Fruit fly (Drosophila melanogaster) whole organism, embryonic: ENCODE data around the gene Nagk.

ENCODE experiments used
- CG10147 ChIP-seq: fragments of 200-800 bp; sonication (Bioruptor generic); optimal IDR thresholded peaks from 2 replicates; lab custom pipeline; 2019; ENCODE audit warnings: missing biosample characterization, mild to moderate bottlenecking, missing genetic modification characterization, moderate library complexity
- CG10654 ChIP-seq: fragments of 200-800 bp; sonication (Bioruptor generic); optimal IDR thresholded peaks from 2 replicates; lab custom pipeline; 2016; ENCODE audit warnings: missing biosample characterization, missing genetic modification characterization
- CG11398 ChIP-seq: fragments of 200-800 bp; sonication (Bioruptor generic); optimal IDR thresholded peaks from 2 replicates; lab custom pipeline; 2016; ENCODE audit warnings: missing biosample characterization, missing genetic modification characterization
- CG12155 ChIP-seq: fragments of 200-800 bp; sonication (Bioruptor generic); optimal IDR thresholded peaks from 3 replicates; lab custom pipeline; 2016; ENCODE audit warnings: missing biosample characterization, missing genetic modification characterization
- CG12769 ChIP-seq: fragments of 200-800 bp; sonication (Bioruptor generic); optimal IDR thresholded peaks from 2 replicates; lab custom pipeline; 2019; ENCODE audit warnings: missing biosample characterization, mild to moderate bottlenecking, missing genetic modification characterization, moderate library complexity
- CG13424 ChIP-seq: fragments of 200-800 bp; sonication (Bioruptor generic); optimal IDR thresholded peaks from 2 replicates; lab custom pipeline; 2019; ENCODE audit warnings: missing biosample characterization, mild to moderate bottlenecking, missing genetic modification characterization, moderate library complexity
- CG15269 ChIP-seq: fragments of 200-800 bp; sonication (Bioruptor generic); optimal IDR thresholded peaks from 2 replicates; lab custom pipeline; 2018; ENCODE audit warnings: missing biosample characterization, mild to moderate bottlenecking, missing genetic modification characterization, moderate library complexity
- CG1529 ChIP-seq: fragments of 200-800 bp; sonication (Bioruptor generic); optimal IDR thresholded peaks from 3 replicates; lab custom pipeline; 2018; ENCODE audit warnings: missing biosample characterization, missing genetic modification characterization
- CG15514 ChIP-seq: fragments of 200-800 bp; sonication (Bioruptor generic); optimal IDR thresholded peaks from 3 replicates; lab custom pipeline; 2017; ENCODE audit warnings: missing biosample characterization, missing genetic modification characterization, mild to moderate bottlenecking, moderate library complexity, missing genetic modification reagents
- CG15601 ChIP-seq: fragments of 200-800 bp; sonication (Bioruptor generic); optimal IDR thresholded peaks from 3 replicates; lab custom pipeline; 2019; ENCODE audit warnings: missing biosample characterization, mild to moderate bottlenecking, missing genetic modification characterization, moderate library complexity
- CG17385 ChIP-seq: fragments of 200-800 bp; sonication (Bioruptor generic); optimal IDR thresholded peaks from 3 replicates; lab custom pipeline; 2018; ENCODE audit warnings: missing biosample characterization, mild to moderate bottlenecking, missing genetic modification characterization
- CG18262 ChIP-seq: fragments of 200-800 bp; optimal IDR thresholded peaks from 3 replicates; lab custom pipeline; 2019; ENCODE audit warnings: missing biosample characterization, mild to moderate bottlenecking, missing genetic modification characterization, moderate library complexity
- CG18619 ChIP-seq: fragments of 200-800 bp; sonication (Bioruptor generic); optimal IDR thresholded peaks from 3 replicates; lab custom pipeline; 2017; ENCODE audit warnings: missing biosample characterization, mild to moderate bottlenecking, missing genetic modification characterization
- CG2202 ChIP-seq: fragments of 200-800 bp; sonication (Bioruptor generic); optimal IDR thresholded peaks from 2 replicates; lab custom pipeline; 2018; ENCODE audit warnings: missing biosample characterization, mild to moderate bottlenecking, missing genetic modification characterization
- CG2889 ChIP-seq: fragments of 200-800 bp; sonication (Bioruptor generic); IDR thresholded peaks from 3 replicates; pipeline ENCODE4 v1.3.6; 2022; ENCODE audit warnings: missing biosample characterization, missing genetic modification characterization
- CG34422 ChIP-seq: fragments of 200-800 bp; sonication (Bioruptor generic); IDR thresholded peaks from 3 replicates; pipeline ENCODE4 v1.3.6; 2022; ENCODE audit warnings: missing biosample characterization, missing genetic modification characterization
- CG42726 ChIP-seq: fragments of 200-800 bp; sonication (Bioruptor generic); IDR thresholded peaks from 2 replicates; pipeline ENCODE4 v1.3.6; 2022; ENCODE audit warnings: missing biosample characterization, missing genetic modification characterization; ENCODE audit not compliant: partially characterized antibody
- CG4730 ChIP-seq: fragments of 200-800 bp; sonication (Bioruptor generic); IDR thresholded peaks from 2 replicates; pipeline ENCODE4 v1.3.6; 2022; ENCODE audit warnings: missing biosample characterization, missing genetic modification characterization
- CG4854 ChIP-seq: fragments of 200-800 bp; sonication (Bioruptor generic); optimal IDR thresholded peaks from 2 replicates; lab custom pipeline; 2016; ENCODE audit warnings: missing biosample characterization, missing genetic modification characterization, inconsistent platforms
- CG8290 ChIP-seq, 3 experiments: fragments of 200-800 bp; sonication (Bioruptor generic); optimal IDR thresholded peaks; 2 replicates each; lab custom pipeline; 2016 to 2019; ENCODE audit warnings: missing biosample characterization in 3 of 3, missing genetic modification characterization in 3 of 3, mild to moderate bottlenecking in 2 of 3, moderate library complexity in 1 of 3
- CG8765 ChIP-seq: fragments of 200-800 bp; sonication (Bioruptor generic); IDR thresholded peaks from 2 replicates; pipeline ENCODE4 v1.3.6; 2022; ENCODE audit warnings: missing biosample characterization, missing genetic modification characterization
- D ChIP-seq, 2 experiments: fragments of 200-800 bp in 1 of 2; fragments of >200 bp in 1 of 2; sonication (Bioruptor generic) in 1 of 2; optimal IDR thresholded peaks; 2 replicates in 1 of 2; 3 replicates in 1 of 2; lab custom pipeline; 2017; ENCODE audit warnings: mild to moderate bottlenecking in 1 of 2, missing biosample characterization in 1 of 2, missing genetic modification characterization in 1 of 2, missing genetic modification reagents in 1 of 2
- Eip74EF ChIP-seq, 2 experiments: fragments of 200-800 bp in 1 of 2; fragments of >200 bp in 1 of 2; sonication (Bioruptor generic) in 1 of 2; optimal IDR thresholded peaks; 2 replicates each; lab custom pipeline; 2017 to 2019; ENCODE audit warnings: missing biosample characterization in 2 of 2, missing genetic modification characterization in 2 of 2, mild to moderate bottlenecking in 1 of 2, moderate library complexity in 1 of 2
- HmgZ ChIP-seq: fragments of 200-800 bp; sonication (Bioruptor generic); optimal IDR thresholded peaks from 2 replicates; lab custom pipeline; 2018; ENCODE audit warnings: missing biosample characterization, mild to moderate bottlenecking, missing genetic modification characterization
- Kr ChIP-seq: fragments of 200-800 bp; sonication (Bioruptor generic); optimal IDR thresholded peaks from 2 replicates; lab custom pipeline; 2017; ENCODE audit warnings: missing biosample characterization, mild to moderate bottlenecking, missing genetic modification characterization
- Nf-YC ChIP-seq: fragments of 200-800 bp; optimal IDR thresholded peaks from 3 replicates; lab custom pipeline; 2019; ENCODE audit warnings: missing biosample characterization, mild to moderate bottlenecking, missing genetic modification characterization, moderate library complexity
- Rx ChIP-seq: fragments of 200-800 bp; sonication (Bioruptor generic); IDR thresholded peaks from 2 replicates; pipeline ENCODE4 v1.3.6; 2022; ENCODE audit warnings: missing biosample characterization, missing genetic modification characterization
- Sox100B ChIP-seq: fragments of 200-800 bp; sonication (Bioruptor generic); optimal IDR thresholded peaks from 3 replicates; lab custom pipeline; 2018; ENCODE audit warnings: missing biosample characterization, mild to moderate bottlenecking, missing genetic modification characterization
- ato ChIP-seq: fragments of 200-800 bp; sonication (Bioruptor generic); IDR thresholded peaks from 2 replicates; pipeline ENCODE4 v1.3.6; 2022; ENCODE audit warnings: missing biosample characterization, missing genetic modification characterization; ENCODE audit not compliant: partially characterized antibody
- br ChIP-seq: fragments of >200 bp; optimal IDR thresholded peaks from 2 replicates; lab custom pipeline; 2017
- btn ChIP-seq: fragments of 200-800 bp; sonication (Bioruptor generic); optimal IDR thresholded peaks from 2 replicates; lab custom pipeline; 2016; ENCODE audit warnings: missing biosample characterization, missing genetic modification characterization
- caup ChIP-seq: fragments of 200-800 bp; sonication (Bioruptor generic); optimal IDR thresholded peaks from 3 replicates; lab custom pipeline; 2017; ENCODE audit warnings: missing biosample characterization, mild to moderate bottlenecking, missing genetic modification characterization, moderate library complexity; ENCODE audit not compliant: severe bottlenecking
- crp ChIP-seq, 2 experiments: fragments of 200-800 bp; sonication (Bioruptor generic); optimal IDR thresholded peaks; 2 replicates in 1 of 2; 3 replicates in 1 of 2; lab custom pipeline; 2017; ENCODE audit warnings: missing biosample characterization in 2 of 2, missing genetic modification characterization in 2 of 2, mild to moderate bottlenecking in 1 of 2, moderate library complexity in 1 of 2
- dmrt11E ChIP-seq: fragments of 200-800 bp; sonication (Bioruptor generic); optimal IDR thresholded peaks from 3 replicates; lab custom pipeline; 2018; ENCODE audit warnings: missing biosample characterization, mild to moderate bottlenecking, missing genetic modification characterization, moderate library complexity
- ems ChIP-seq: fragments of 200-800 bp; sonication (Bioruptor generic); optimal IDR thresholded peaks from 3 replicates; lab custom pipeline; 2016; ENCODE audit warnings: missing biosample characterization, missing genetic modification characterization
- fd3F ChIP-seq: fragments of 200-800 bp; sonication (Bioruptor generic); optimal IDR thresholded peaks from 2 replicates; lab custom pipeline; 2018; ENCODE audit warnings: missing biosample characterization, mild to moderate bottlenecking, missing genetic modification characterization, moderate library complexity
- kni ChIP-seq: fragments of 200-800 bp; sonication (Bioruptor generic); optimal IDR thresholded peaks from 3 replicates; lab custom pipeline; 2017; ENCODE audit warnings: mild to moderate bottlenecking, missing biosample characterization, missing genetic modification reagents, missing genetic modification characterization
- nom ChIP-seq: fragments of 200-800 bp; sonication (Bioruptor generic); optimal IDR thresholded peaks from 2 replicates; lab custom pipeline; 2017; ENCODE audit warnings: missing biosample characterization, missing genetic modification characterization, mild to moderate bottlenecking, moderate library complexity, missing genetic modification reagents
- p53 ChIP-seq: fragments of 200-800 bp; sonication (Bioruptor generic); optimal IDR thresholded peaks from 2 replicates; lab custom pipeline; 2016; ENCODE audit warnings: missing biosample characterization, missing genetic modification characterization
- sim ChIP-seq: fragments of 200-800 bp; sonication (Bioruptor generic); IDR thresholded peaks from 2 replicates; pipeline ENCODE4 v1.3.6; 2022; ENCODE audit warnings: missing biosample characterization, missing genetic modification characterization
- slou ChIP-seq: fragments of 200-800 bp; sonication (Bioruptor generic); optimal IDR thresholded peaks from 3 replicates; lab custom pipeline; 2016; ENCODE audit warnings: missing biosample characterization, missing genetic modification characterization
- so ChIP-seq: fragments of 200-800 bp; sonication (Bioruptor generic); IDR thresholded peaks from 3 replicates; pipeline ENCODE4 v1.3.6; 2022; ENCODE audit warnings: missing biosample characterization, missing genetic modification characterization
- sqz ChIP-seq: fragments of 200-800 bp; sonication (Bioruptor generic); optimal IDR thresholded peaks from 3 replicates; lab custom pipeline; 2018; ENCODE audit warnings: missing biosample characterization, mild to moderate bottlenecking, missing genetic modification characterization
- tap ChIP-seq: fragments of 200-800 bp; optimal IDR thresholded peaks from 3 replicates; lab custom pipeline; 2019; ENCODE audit warnings: missing biosample characterization, mild to moderate bottlenecking, missing genetic modification characterization, moderate library complexity
- unc-4 ChIP-seq: fragments of 200-800 bp; sonication (Bioruptor generic); IDR thresholded peaks from 2 replicates; pipeline ENCODE4 v1.3.6; 2022; ENCODE audit warnings: missing biosample characterization, missing genetic modification characterization; ENCODE audit not compliant: partially characterized antibody
- z ChIP-seq: fragments of 200-800 bp; sonication (Bioruptor generic); IDR thresholded peaks from 3 replicates; pipeline ENCODE4 v1.3.6; 2022; ENCODE audit warnings: missing biosample characterization, missing genetic modification characterization

Gene Nagk

DNA sequence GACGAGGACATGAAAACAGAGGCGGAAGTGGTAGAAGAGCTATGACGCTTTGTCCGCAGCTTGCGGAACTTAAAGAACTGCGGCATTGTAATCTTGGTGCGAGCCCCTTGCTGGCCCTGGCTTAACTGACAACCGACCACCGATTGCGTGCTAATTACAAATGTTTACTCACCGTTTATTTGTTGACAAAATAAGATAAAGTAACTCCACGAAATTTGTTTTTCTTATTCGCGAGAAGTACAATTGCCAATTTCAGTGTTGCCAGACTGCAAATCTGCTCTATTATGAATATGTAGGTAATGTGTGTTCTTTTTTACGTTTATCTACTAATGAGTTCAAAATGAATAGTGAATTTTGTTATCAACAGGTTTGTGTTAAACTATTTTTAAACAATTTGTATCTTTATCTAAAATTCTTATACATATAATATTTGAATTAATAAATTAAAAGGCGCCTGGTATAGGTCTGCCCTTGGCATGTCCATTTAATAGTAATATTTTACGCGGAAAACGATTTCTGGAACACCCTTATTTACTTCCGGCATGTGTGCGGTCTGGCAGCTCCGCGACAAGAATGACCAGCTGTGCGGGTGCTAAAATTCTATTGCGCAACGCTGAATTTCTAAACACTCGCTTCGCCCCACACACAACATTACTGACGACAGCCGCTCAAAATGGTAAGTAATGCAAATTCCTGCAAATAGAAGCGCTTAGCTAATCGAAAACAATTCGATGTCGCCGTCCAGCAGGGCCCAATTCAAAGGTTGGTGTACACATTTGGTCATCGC lies 13.8 kb upstream of the Nagk start, which contains the start of the genes Atg4b and Hibch (continued):
- peak; percentile 59; the same call in 1 of the 2 replicates for TF ChIP-seq CG8765
- TF ChIP-seq CG34422 (GFP tag; lab: Robert Waterston, UW) = peak; percentile 91
- peak; percentile 82 for TF ChIP-seq CG12155 (GFP tag; lab: Kevin White, UChicago)
- peak; percentile 58; the same call in 1 of the 2 replicates for TF ChIP-seq ato
- peak; percentile 79 for TF ChIP-seq slou (GFP tag; lab: Kevin White, UChicago)
- TF ChIP-seq CG15269 (tag; lab: Kevin White, UChicago) = peak; percentile 85
- TF ChIP-seq CG18262 = peak; percentile 87
- peak; percentile 85 for TF ChIP-seq CG10147 (GFP tag; lab: Kevin White, UChicago)
- TF ChIP-seq Eip74EF (GFP tag; optimal IDR thresholded peaks at IDR 0.05; lab: Kevin White, UChicago) = no peak
- TF ChIP-seq btn (GFP tag; lab: Kevin White, UChicago) = no peak
- TF ChIP-seq Rx (GFP tag; lab: Robert Waterston, UW) = peak; percentile 71; the same call in 1 of the 2 replicates
- peak; percentile 77 for TF ChIP-seq HmgZ (tag; lab: Kevin White, UChicago)
- peak; percentile 84 for TF ChIP-seq CG15514 (GFP tag; lab: Kevin White, UChicago)
- TF ChIP-seq CG42726 (GFP tag; lab: Robert Waterston, UW) = peak; percentile 64
- TF ChIP-seq dmrt11E (tag; lab: Kevin White, UChicago) = peak; percentile 78
- no peak for TF ChIP-seq br
- TF ChIP-seq CG1529 (GFP tag; lab: Kevin White, UChicago) = no peak
- TF ChIP-seq CG2202 (tag; lab: Kevin White, UChicago) = peak; percentile 48
- no peak for TF ChIP-seq CG12769
- TF ChIP-seq CG4854 (GFP tag; lab: Kevin White, UChicago) = peak; percentile 16
- TF ChIP-seq tap (tag; lab: Kevin White, UChicago) = no peak
- 0 out of 3 replicates have a peak, but pooled peaks have one; percentile 22 for TF ChIP-seq z (GFP tag; lab: Robert Waterston, UW)
- TF ChIP-seq Nf-YC (tag; lab: Kevin White, UChicago) = peak; percentile 87
- peak; percentile 31 for TF ChIP-seq ems (GFP tag; lab: Kevin White, UChicago)
- TF ChIP-seq crp (GFP tag; optimal IDR thresholded peaks at IDR 0.05; lab: Kevin White, UChicago) = peak; percentile 48 to 91
- no peak for TF ChIP-seq CG11398 (GFP tag; lab: Kevin White, UChicago)
- no peak for TF ChIP-seq unc-4 (GFP tag; lab: Robert Waterston, UW)
- TF ChIP-seq Sox100B (GFP tag; lab: Kevin White, UChicago) = no peak
- TF ChIP-seq kni (GFP tag; lab: Kevin White, UChicago) = peak; percentile 77
- TF ChIP-seq caup = peak; percentile 82
- peak; percentile 91 for TF ChIP-seq CG13424 (tag; lab: Kevin White, UChicago)
- peak; percentile 79 for TF ChIP-seq fd3F (GFP tag; lab: Kevin White, UChicago)
- peak; percentile 74 for TF ChIP-seq CG4730 (GFP tag; lab: Robert Waterston, UW)
- TF ChIP-seq Kr (GFP tag; lab: Kevin White, UChicago) = no peak
- TF ChIP-seq so (GFP tag; lab: Robert Waterston, UW) = peak; percentile 74; the same call in 1 of the 3 replicates
- TF ChIP-seq CG15601 = peak; percentile 79
- TF ChIP-seq CG10654 (GFP tag; lab: Kevin White, UChicago) = peak; percentile 76
- TF ChIP-seq sqz (GFP tag; lab: Kevin White, UChicago) = no peak
- no peak for TF ChIP-seq sim (GFP tag; lab: Robert Waterston, UW)
- no peak for TF ChIP-seq p53 (GFP tag; lab: Kevin White, UChicago)
- peak; percentile 64 for TF ChIP-seq CG17385
- no peak for TF ChIP-seq D (optimal IDR thresholded peaks at IDR 0.05; lab: Kevin White, UChicago)
- peak; percentile 82 for TF ChIP-seq D (GFP tag; optimal IDR thresholded peaks at IDR 0.05; lab: Kevin White, UChicago)
- peak; percentile 60; the same call in 1 of the 3 replicates for TF ChIP-seq CG2889 (GFP tag; lab: Robert Waterston, UW)
- peak; percentile 75 for TF ChIP-seq nom (GFP tag; lab: Kevin White, UChicago)
- TF ChIP-seq CG8290 (GFP tag; optimal IDR thresholded peaks at IDR 0.05; lab: Kevin White, UChicago) = no peak
- TF ChIP-seq CG8290 (tag; optimal IDR thresholded peaks at IDR 0.05; lab: Kevin White, UChicago) = peak; percentile 48 to 54
- peak; percentile 87 for TF ChIP-seq CG18619 (GFP tag; lab: Kevin White, UChicago)
